Worm (Caenorhabditis elegans): ENCODE results near the gene sdz-18.

Gene sdz-18

ce11 chrII:1728253-1728652, 22.0 kb upstream of the sdz-18 start, which contains the start of gene btb-9:
btb-9 (plus strand) TSS chrII:1728506.
- TF ChIP-seq hlh-6 (tag; optimal IDR thresholded peaks at IDR 0.05), result no peak
- TF ChIP-seq ceh-18 (tag; optimal IDR thresholded peaks at IDR 0.05), result no peak
- TF ChIP-seq mec-3 (tag; optimal IDR thresholded peaks at IDR 0.05; ENCODE audit: borderline replicate concordance), result no peak
- TF ChIP-seq unc-3 (GFP tag; conservative IDR thresholded peaks at IDR 0.05), result no peak
- TF ChIP-seq unc-3 (tag; optimal IDR thresholded peaks at IDR 0.05), result no peak
- no peak for TF ChIP-seq unc-42 (tag; optimal IDR thresholded peaks at IDR 0.05)
- no peak for TF ChIP-seq lin-11 (tag; optimal IDR thresholded peaks at IDR 0.05)
- no peak for TF ChIP-seq ceh-30 (tag; optimal IDR thresholded peaks at IDR 0.05)
- TF ChIP-seq sox-4 (tag; optimal IDR thresholded peaks at IDR 0.05), result no peak
- TF ChIP-seq pax-1 (tag; optimal IDR thresholded peaks at IDR 0.05), result no peak
- TF ChIP-seq ahr-1 (tag; optimal IDR thresholded peaks at IDR 0.05), result no peak
- TF ChIP-seq ceh-34 (tag; optimal IDR thresholded peaks at IDR 0.05), result no peak
- TF ChIP-seq sdc-2 (tag; optimal IDR thresholded peaks at IDR 0.05), result no peak
- no peak for TF ChIP-seq K02D7.2 (tag; optimal IDR thresholded peaks at IDR 0.05)

DNA sequence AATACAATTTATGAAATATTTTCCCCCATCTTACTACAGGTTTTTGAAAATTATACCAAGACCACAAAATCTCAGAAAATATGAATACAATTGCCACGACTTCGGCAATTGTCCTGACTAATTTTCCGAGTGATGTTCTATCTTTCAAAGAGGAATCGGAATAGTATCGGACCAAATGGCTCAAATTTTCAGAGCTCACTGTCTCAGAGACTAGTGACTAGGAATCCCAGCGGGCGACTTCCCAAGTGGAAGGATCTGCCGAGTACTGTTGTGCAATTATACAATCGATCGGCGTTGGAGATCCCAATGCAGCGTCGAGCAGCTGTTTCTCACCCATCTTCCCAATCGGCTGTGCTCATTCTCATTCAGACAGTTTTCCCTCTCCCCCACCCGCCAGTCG, 19.4 kb upstream of the sdz-18 start, which contains the start of gene F45C12.17:
TSS of gene F45C12.17 (plus strand) at position 377 of the 400 bp plus-strand sequence.
- TF ChIP-seq ceh-2 (tag; optimal IDR thresholded peaks at IDR 0.05) (no peak), ceh-34 (tag; optimal IDR thresholded peaks at IDR 0.05) (no peak)

ce11 chrII:1724314-1724713, 18.0 kb upstream of the sdz-18 start, which contains the start of gene fbxb-11:
fbxb-11 (plus strand) TSS chrII:1724614.
- TF ChIP-seq F13H6.1 (tag; optimal IDR thresholded peaks at IDR 0.05) (no peak), fkh-10 (GFP tag; optimal IDR thresholded peaks at IDR 0.05) (no peak)

ce11 chrII:1722394-1722793, 16.1 kb upstream of the sdz-18 start, which contains the start of the genes fbxb-5 and btb-8:
fbxb-5 (minus strand) TSS chrII:1722494.
btb-8 (plus strand) TSS chrII:1722770.
- TF ChIP-seq fkh-10 (GFP tag; optimal IDR thresholded peaks at IDR 0.05), result no peak
- no peak for TF ChIP-seq tbx-7 (tag; optimal IDR thresholded peaks at IDR 0.05)
- TF ChIP-seq sox-2 (GFP tag; IDR thresholded peaks at IDR 0.05), result no peak
- no peak for TF ChIP-seq fax-1 (tag; optimal IDR thresholded peaks at IDR 0.05)
- no peak for TF ChIP-seq ceh-24 (tag; optimal IDR thresholded peaks at IDR 0.05)
- TF ChIP-seq npax-4 (tag; optimal IDR thresholded peaks at IDR 0.05), result no peak
- no peak for TF ChIP-seq ets-4 (tag; optimal IDR thresholded peaks at IDR 0.05)
- no peak for TF ChIP-seq ceh-19 (GFP tag; optimal IDR thresholded peaks at IDR 0.05)
- no peak for TF ChIP-seq che-1 (tag; optimal IDR thresholded peaks at IDR 0.05)
- TF ChIP-seq ceh-2 (tag; optimal IDR thresholded peaks at IDR 0.05), result no peak
- no peak for TF ChIP-seq zip-5 (tag; optimal IDR thresholded peaks at IDR 0.05)
- TF ChIP-seq ttx-3 (tag; optimal IDR thresholded peaks at IDR 0.05), result no peak
- no peak for TF ChIP-seq K02D7.2 (tag; optimal IDR thresholded peaks at IDR 0.05)
- no peak for TF ChIP-seq rnt-1 (tag; optimal IDR thresholded peaks at IDR 0.05)
- no peak for TF ChIP-seq sdc-2 (tag; optimal IDR thresholded peaks at IDR 0.05)

ce11 chrII:1719153-1719552, 12.9 kb upstream of the sdz-18 start, which contains the start of gene fbxb-48:
fbxb-48 (minus strand) TSS chrII:1719253.
- no peak for TF ChIP-seq hlh-8 (tag; optimal IDR thresholded peaks at IDR 0.05)
- TF ChIP-seq npax-4 (tag; optimal IDR thresholded peaks at IDR 0.05), result no peak
- TF ChIP-seq ceh-31 (tag; optimal IDR thresholded peaks at IDR 0.05), result no peak
- TF ChIP-seq K09A11.1 (tag; optimal IDR thresholded peaks at IDR 0.05; ENCODE audit: insufficient read depth), result no peak
- no peak for TF ChIP-seq ceh-2 (tag; optimal IDR thresholded peaks at IDR 0.05)
- no peak for TF ChIP-seq nhr-11 (tag; optimal IDR thresholded peaks at IDR 0.05)

- TF ChIP-seq tbx-2 (tag; optimal IDR thresholded peaks at IDR 0.05), result no peak
- no peak for TF ChIP-seq nhr-232 (tag; optimal IDR thresholded peaks at IDR 0.05)
- TF ChIP-seq gmeb-2 (tag; optimal IDR thresholded peaks at IDR 0.05), result no peak
- TF ChIP-seq lin-11 (tag; optimal IDR thresholded peaks at IDR 0.05), result no peak
- TF ChIP-seq lim-6 (tag; optimal IDR thresholded peaks at IDR 0.05), result no peak
- TF ChIP-seq ztf-16 (tag; optimal IDR thresholded peaks at IDR 0.05), result no peak
- no peak for TF ChIP-seq che-1 (tag; optimal IDR thresholded peaks at IDR 0.05)
Measured at ce11 chrII:1714772-1715353, 8.6 kb upstream of the sdz-18 start, which contains the start of gene btb-6. btb-6 (plus strand) TSS chrII:1715303.

Data from whole organism, late embryonic.